Fruit fly (Drosophila melanogaster): ENCODE results near the gene CG13102.

The CG13102 gene

DNA sequence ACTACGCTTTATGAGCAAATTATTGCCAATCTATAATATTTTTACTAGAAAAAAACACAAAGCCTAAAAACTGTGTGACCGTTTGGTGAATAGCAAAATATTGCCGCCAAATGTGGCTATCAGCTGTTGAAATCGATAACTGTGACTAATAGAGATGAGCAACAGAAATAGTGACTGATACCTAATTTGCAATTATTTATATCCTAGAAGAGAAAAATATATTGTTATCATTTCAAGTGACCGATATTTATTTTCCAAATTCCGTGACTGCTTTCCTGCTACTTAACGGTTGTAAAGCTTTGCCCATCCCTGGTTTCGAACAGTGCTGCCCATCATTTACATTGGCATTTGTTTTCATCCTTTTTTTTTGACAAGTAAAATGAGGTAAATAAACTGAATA lies 14.7 kb upstream of the CG13102 start, which contains the start of the genes alien and CG18661 (continued):
- TF ChIP-seq Xrp1 (GFP tag; IDR thresholded peaks at IDR 0.05) (peak; percentile 85), sim (GFP tag; IDR thresholded peaks at IDR 0.05) (no peak), CG9437 (GFP tag; optimal IDR thresholded peaks at IDR 0.05) (peak; percentile 16), br (optimal IDR thresholded peaks at IDR 0.05) (no peak), Six4 (GFP tag; optimal IDR thresholded peaks at IDR 0.05) (peak; percentile 45), CTCF (GFP tag; optimal IDR thresholded peaks at IDR 0.05) (peak; percentile 44), Atf-2 (GFP tag; optimal IDR thresholded peaks at IDR 0.05) (peak; percentile 95), MBD-R2 (GFP tag; IDR thresholded peaks at IDR 0.05) (peak; percentile 99), ara (GFP tag; IDR thresholded peaks at IDR 0.05) (peak; percentile 66; the same call in 1 of the 2 replicates), Hmr (GFP tag; optimal IDR thresholded peaks at IDR 0.05) (peak; percentile 83), CG10431 (GFP tag; optimal IDR thresholded peaks at IDR 0.05) (no peak), dmrt99B (tag; optimal IDR thresholded peaks at IDR 0.05) (peak; percentile 76), cas (GFP tag; IDR thresholded peaks at IDR 0.05) (peak; percentile 96), Elba2 (GFP tag; optimal IDR thresholded peaks at IDR 0.05) (peak; percentile 41), pros (GFP tag; optimal IDR thresholded peaks at IDR 0.05) (no peak), Hr51 (GFP tag; optimal IDR thresholded peaks at IDR 0.05) (peak; percentile 82 to 87), CG11247 (GFP tag; IDR thresholded peaks at IDR 0.05) (peak; percentile 86), bcd (GFP tag; optimal IDR thresholded peaks at IDR 0.05) (peak; percentile 75), sd (tag; optimal IDR thresholded peaks at IDR 0.05) (peak; percentile 70), pb (GFP tag; optimal IDR thresholded peaks at IDR 0.05) (peak; percentile 82), Doc2 (GFP tag; IDR thresholded peaks at IDR 0.05) (0 out of 2 replicates have a peak, but pooled peaks have one; percentile 6), Oaz (GFP tag; IDR thresholded peaks at IDR 0.05) (peak; percentile 95), CG3407 (GFP tag; optimal IDR thresholded peaks at IDR 0.05) (no peak), Trl (optimal IDR thresholded peaks at IDR 0.05) (no peak), Trl (GFP tag; optimal IDR thresholded peaks at IDR 0.05) (peak; percentile 98), D (optimal IDR thresholded peaks at IDR 0.05) (no peak), D (GFP tag; optimal IDR thresholded peaks at IDR 0.05) (peak; percentile 71), Oli (tag; optimal IDR thresholded peaks at IDR 0.05) (peak; percentile 40), Pdp1 (GFP tag; optimal IDR thresholded peaks at IDR 0.05) (peak; percentile 75 to 97), Side (GFP tag; optimal IDR thresholded peaks at IDR 0.05) (peak; percentile 89), CG32767 (GFP tag; IDR thresholded peaks at IDR 0.05) (peak; percentile 82), cato (GFP tag; optimal IDR thresholded peaks at IDR 0.05; ENCODE audit: borderline replicate concordance) (peak; percentile 32), sc (optimal IDR thresholded peaks at IDR 0.05) (no peak), sc (GFP tag; optimal IDR thresholded peaks at IDR 0.05) (no peak), CG4730 (GFP tag; IDR thresholded peaks at IDR 0.05) (peak; percentile 83), CG34422 (GFP tag; IDR thresholded peaks at IDR 0.05) (peak; percentile 93; the same call in 2 of the 3 replicates), Spps (tag; optimal IDR thresholded peaks at IDR 0.05) (no peak), CG2129 (GFP tag; IDR thresholded peaks at IDR 0.05; ENCODE audit: partially characterized antibody) (peak; percentile 45; the same call in 1 of the 2 replicates), sob (GFP tag; IDR thresholded peaks at IDR 0.05) (peak; percentile 90), CG9609 (GFP tag; optimal IDR thresholded peaks at IDR 0.05) (peak; percentile 77), Nf-YB (GFP tag; optimal IDR thresholded peaks at IDR 0.05) (peak; percentile 12), h (optimal IDR thresholded peaks at IDR 0.05) (no peak), Ets97D (GFP tag; optimal IDR thresholded peaks at IDR 0.05) (peak; percentile 88), CG10654 (GFP tag; optimal IDR thresholded peaks at IDR 0.05) (peak; percentile 81), nerfin-2 (GFP tag; IDR thresholded peaks at IDR 0.05; ENCODE audit: partially characterized antibody) (peak; percentile 33; the same call in 1 of the 2 replicates), CG3726 (GFP tag; IDR thresholded peaks at IDR 0.05) (peak; percentile 95; the same call in 1 of the 3 replicates), CG10274 (GFP tag; optimal IDR thresholded peaks at IDR 0.05) (no peak), CG8388 (GFP tag; optimal IDR thresholded peaks at IDR 0.05) (peak; percentile 46), CG3281 (GFP tag; optimal IDR thresholded peaks at IDR 0.05) (peak; percentile 35), btn (GFP tag; optimal IDR thresholded peaks at IDR 0.05) (peak; percentile 29), NC2α (GFP tag; optimal IDR thresholded peaks at IDR 0.05) (peak; percentile 36), Sin3A (optimal IDR thresholded peaks at IDR 0.05) (peak; percentile 52), CG16779 (GFP tag; IDR thresholded peaks at IDR 0.05) (peak; percentile 64)
